Fruit fly (Drosophila melanogaster) whole organism, embryonic: ENCODE data around the gene CG11771.
A peak's percentile ranks its signal among the peaks of the same experiment; 100 is the strongest.

ENCODE experiments used
- ATbp ChIP-seq: fragments of 200-800 bp; sonication (Bioruptor generic); optimal IDR thresholded peaks from 2 replicates; lab custom pipeline; 2017; ENCODE audit warnings: missing biosample characterization, mild to moderate bottlenecking, missing genetic modification characterization, missing genetic modification reagents
- Aef1 ChIP-seq: fragments of 200-800 bp; sonication (Bioruptor generic); IDR thresholded peaks from 3 replicates; pipeline ENCODE4 v1.3.6; 2022; ENCODE audit warnings: missing biosample characterization, missing genetic modification characterization
- Asciz ChIP-seq: fragments of 200-800 bp; sonication (Bioruptor generic); optimal IDR thresholded peaks from 2 replicates; lab custom pipeline; 2017; ENCODE audit warnings: missing biosample characterization, mild to moderate bottlenecking, missing genetic modification characterization, missing genetic modification reagents
- Atf6 ChIP-seq: fragments of 200-800 bp; sonication (Bioruptor generic); IDR thresholded peaks from 2 replicates; pipeline ENCODE4 v1.3.6; 2022; ENCODE audit warnings: missing biosample characterization, missing genetic modification characterization
- Bteb2 ChIP-seq: fragments of 200-800 bp; sonication (Bioruptor generic); optimal IDR thresholded peaks from 2 replicates; lab custom pipeline; 2016; ENCODE audit warnings: missing biosample characterization, missing genetic modification characterization
- CG10209 ChIP-seq: fragments of 200-800 bp; sonication (Bioruptor generic); optimal IDR thresholded peaks from 3 replicates; lab custom pipeline; 2017; ENCODE audit warnings: missing biosample characterization, mild to moderate bottlenecking, missing genetic modification characterization, missing genetic modification reagents
- CG10431 ChIP-seq: fragments of 200-800 bp; sonication (Bioruptor generic); optimal IDR thresholded peaks from 3 replicates; lab custom pipeline; 2018; ENCODE audit warnings: missing biosample characterization, mild to moderate bottlenecking, missing genetic modification characterization
- CG10654 ChIP-seq: fragments of 200-800 bp; sonication (Bioruptor generic); optimal IDR thresholded peaks from 2 replicates; lab custom pipeline; 2016; ENCODE audit warnings: missing biosample characterization, missing genetic modification characterization
- CG10959 ChIP-seq: fragments of 200-800 bp; sonication (Bioruptor generic); IDR thresholded peaks from 2 replicates; pipeline ENCODE4 v1.3.6; 2022; ENCODE audit warnings: missing biosample characterization, missing genetic modification characterization
- CG11085 ChIP-seq: fragments of 200-800 bp; sonication (Bioruptor generic); IDR thresholded peaks from 2 replicates; pipeline ENCODE4 v1.3.6; 2022; ENCODE audit warnings: missing biosample characterization, missing genetic modification characterization
- CG11560 ChIP-seq: fragments of 200-800 bp; sonication (Bioruptor generic); IDR thresholded peaks from 3 replicates; pipeline ENCODE4 v1.3.6; 2022; ENCODE audit warnings: missing biosample characterization, missing genetic modification characterization
- CG13624 ChIP-seq: fragments of 200-800 bp; sonication (Bioruptor generic); optimal IDR thresholded peaks from 2 replicates; lab custom pipeline; 2016; ENCODE audit warnings: missing biosample characterization, missing genetic modification characterization
- CG14441 ChIP-seq: fragments of 200-800 bp; sonication (Bioruptor generic); IDR thresholded peaks from 2 replicates; pipeline ENCODE4 v1.3.6; 2022; ENCODE audit warnings: missing biosample characterization, missing genetic modification characterization
- CG16815 ChIP-seq: fragments of 200-800 bp; sonication (Bioruptor generic); optimal IDR thresholded peaks from 3 replicates; lab custom pipeline; 2017; ENCODE audit warnings: missing biosample characterization, mild to moderate bottlenecking, missing genetic modification characterization
- CG17186 ChIP-seq: fragments of 200-800 bp; sonication (Bioruptor generic); optimal IDR thresholded peaks from 3 replicates; lab custom pipeline; 2017; ENCODE audit warnings: missing biosample characterization, missing genetic modification reagents, missing genetic modification characterization
- CG34224 ChIP-seq: fragments of 200-800 bp; sonication (Bioruptor generic); IDR thresholded peaks from 3 replicates; pipeline ENCODE4 v1.3.6; 2022; ENCODE audit warnings: missing biosample characterization, missing genetic modification characterization; ENCODE audit not compliant: partially characterized antibody
- CG3726 ChIP-seq: fragments of 200-800 bp; sonication (Bioruptor generic); IDR thresholded peaks from 3 replicates; pipeline ENCODE4, ENCODE4 v1.3.6; 2022; ENCODE audit warnings: missing biosample characterization, missing genetic modification characterization
- CG3838 ChIP-seq: fragments of 200-800 bp; sonication (Bioruptor generic); optimal IDR thresholded peaks from 3 replicates; lab custom pipeline; 2016; ENCODE audit warnings: missing biosample characterization, missing genetic modification characterization
- CG4617 ChIP-seq: fragments of 200-800 bp; sonication (Bioruptor generic); optimal IDR thresholded peaks from 3 replicates; lab custom pipeline; 2016; ENCODE audit warnings: missing biosample characterization, missing genetic modification characterization, borderline replicate concordance
- CG5953 ChIP-seq: fragments of 200-800 bp; sonication (Bioruptor generic); IDR thresholded peaks from 2 replicates; pipeline ENCODE4 v1.3.6; 2022; ENCODE audit warnings: missing biosample characterization, missing genetic modification characterization
- CG6175 ChIP-seq: fragments of 200-800 bp; sonication (Bioruptor generic); IDR thresholded peaks from 3 replicates; pipeline ENCODE4 v1.3.6; 2022; ENCODE audit warnings: missing biosample characterization, missing genetic modification characterization
- CG7271 ChIP-seq: fragments of 200-800 bp; sonication (Bioruptor generic); optimal IDR thresholded peaks from 2 replicates; lab custom pipeline; 2018; ENCODE audit warnings: missing biosample characterization, mild to moderate bottlenecking, missing genetic modification characterization, moderate library complexity
- CG8089 ChIP-seq: fragments of 200-800 bp; sonication (Bioruptor generic); optimal IDR thresholded peaks from 3 replicates; lab custom pipeline; 2016; ENCODE audit warnings: missing biosample characterization, missing genetic modification characterization
- D ChIP-seq, 2 experiments: fragments of 200-800 bp in 1 of 2; fragments of >200 bp in 1 of 2; sonication (Bioruptor generic) in 1 of 2; optimal IDR thresholded peaks; 2 replicates in 1 of 2; 3 replicates in 1 of 2; lab custom pipeline; 2017; ENCODE audit warnings: mild to moderate bottlenecking in 1 of 2, missing biosample characterization in 1 of 2, missing genetic modification characterization in 1 of 2, missing genetic modification reagents in 1 of 2
- E2f2 ChIP-seq: fragments of 200-800 bp; sonication (Bioruptor generic); IDR thresholded peaks from 2 replicates; pipeline ENCODE4 v1.3.6; 2022; ENCODE audit warnings: missing biosample characterization, missing genetic modification characterization
- Lim3 ChIP-seq: fragments of 200-800 bp; sonication (Bioruptor generic); IDR thresholded peaks from 2 replicates; pipeline ENCODE4 v1.3.6; 2022; ENCODE audit warnings: missing biosample characterization, missing genetic modification characterization
- MBD-R2 ChIP-seq: fragments of 200-800 bp; sonication (Bioruptor generic); IDR thresholded peaks from 2 replicates; pipeline ENCODE4 v1.3.6; 2022; ENCODE audit warnings: missing biosample characterization, missing genetic modification characterization
- Mad ChIP-seq: fragments of 200-800 bp; sonication (Bioruptor generic); optimal IDR thresholded peaks from 2 replicates; lab custom pipeline; 2016; ENCODE audit warnings: missing biosample characterization, missing genetic modification characterization
- Mrtf ChIP-seq: fragments of 200-800 bp; sonication (Bioruptor generic); IDR thresholded peaks from 3 replicates; pipeline ENCODE4 v1.3.6; 2022; ENCODE audit warnings: missing biosample characterization, missing genetic modification characterization
- Nf-YB ChIP-seq: fragments of 200-800 bp; sonication (Bioruptor generic); optimal IDR thresholded peaks from 3 replicates; lab custom pipeline; 2019; ENCODE audit warnings: missing biosample characterization, mild to moderate bottlenecking, missing genetic modification characterization, moderate library complexity
- amos ChIP-seq: fragments of 200-800 bp; sonication (Bioruptor generic); IDR thresholded peaks from 2 replicates; pipeline ENCODE4 v1.3.6; 2022; ENCODE audit warnings: missing biosample characterization, missing genetic modification characterization; ENCODE audit not compliant: partially characterized antibody
- ash1 ChIP-seq: fragments of 200-800 bp; sonication (Bioruptor generic); optimal IDR thresholded peaks from 2 replicates; lab custom pipeline; 2018; ENCODE audit warnings: missing biosample characterization, mild to moderate bottlenecking, missing genetic modification characterization
- caup ChIP-seq: fragments of 200-800 bp; sonication (Bioruptor generic); optimal IDR thresholded peaks from 3 replicates; lab custom pipeline; 2017; ENCODE audit warnings: missing biosample characterization, mild to moderate bottlenecking, missing genetic modification characterization, moderate library complexity; ENCODE audit not compliant: severe bottlenecking
- chm ChIP-seq: fragments of 200-800 bp; sonication (Bioruptor generic); IDR thresholded peaks from 2 replicates; pipeline ENCODE4 v1.3.6; 2022; ENCODE audit warnings: missing biosample characterization, missing genetic modification characterization
- ems ChIP-seq: fragments of 200-800 bp; sonication (Bioruptor generic); optimal IDR thresholded peaks from 3 replicates; lab custom pipeline; 2016; ENCODE audit warnings: missing biosample characterization, missing genetic modification characterization
- fru ChIP-seq: fragments of >200 bp; optimal IDR thresholded peaks from 2 replicates; lab custom pipeline; 2017
- grau ChIP-seq: fragments of 200-800 bp; optimal IDR thresholded peaks from 3 replicates; lab custom pipeline; 2019; ENCODE audit warnings: missing biosample characterization, mild to moderate bottlenecking, missing genetic modification characterization, moderate library complexity
- her ChIP-seq: fragments of 200-800 bp; sonication (Bioruptor generic); optimal IDR thresholded peaks from 2 replicates; lab custom pipeline; 2016; ENCODE audit warnings: missing biosample characterization, missing genetic modification characterization
- ken ChIP-seq: fragments of 200-800 bp; sonication (Bioruptor generic); IDR thresholded peaks from 3 replicates; pipeline ENCODE4 v1.3.6; 2022; ENCODE audit warnings: missing biosample characterization, missing genetic modification characterization
- lmd ChIP-seq: fragments of 200-800 bp; sonication (Bioruptor generic); IDR thresholded peaks from 2 replicates; pipeline ENCODE4 v1.3.6; 2022; ENCODE audit warnings: missing biosample characterization, missing genetic modification characterization
- nerfin-2 ChIP-seq: fragments of 200-800 bp; sonication (Bioruptor generic); IDR thresholded peaks from 2 replicates; pipeline ENCODE4 v1.3.6; 2022; ENCODE audit warnings: missing biosample characterization, missing genetic modification characterization; ENCODE audit not compliant: partially characterized antibody
- p53 ChIP-seq: fragments of 200-800 bp; sonication (Bioruptor generic); optimal IDR thresholded peaks from 2 replicates; lab custom pipeline; 2016; ENCODE audit warnings: missing biosample characterization, missing genetic modification characterization
- pzg ChIP-seq: fragments of 200-800 bp; sonication (Bioruptor generic); optimal IDR thresholded peaks from 3 replicates; lab custom pipeline; 2018; ENCODE audit warnings: missing biosample characterization, mild to moderate bottlenecking, missing genetic modification characterization, moderate library complexity
- slp2 ChIP-seq: fragments of 200-800 bp; sonication (Bioruptor generic); optimal IDR thresholded peaks from 2 replicates; lab custom pipeline; 2016; ENCODE audit warnings: missing biosample characterization, missing genetic modification characterization
- ssp ChIP-seq: fragments of 200-800 bp; sonication (Bioruptor generic); IDR thresholded peaks from 2 replicates; pipeline ENCODE4 v1.3.6; 2022; ENCODE audit warnings: missing biosample characterization, missing genetic modification characterization
- tio ChIP-seq: fragments of 200-800 bp; sonication (Bioruptor generic); optimal IDR thresholded peaks from 2 replicates; lab custom pipeline; 2017; ENCODE audit warnings: missing biosample characterization, missing genetic modification characterization, inconsistent platforms
- unpg ChIP-seq: fragments of 200-800 bp; sonication (Bioruptor generic); optimal IDR thresholded peaks from 3 replicates; lab custom pipeline; 2018; ENCODE audit warnings: missing biosample characterization, mild to moderate bottlenecking, missing genetic modification characterization, moderate library complexity
- wdn ChIP-seq: fragments of 200-800 bp; sonication (Bioruptor generic); IDR thresholded peaks from 2 replicates; pipeline ENCODE4 v1.3.6; 2022; ENCODE audit warnings: missing biosample characterization, missing genetic modification characterization
- zfh1 ChIP-seq: fragments of 200-800 bp; sonication (Bioruptor generic); IDR thresholded peaks from 3 replicates; pipeline ENCODE4 v1.3.6; 2022; ENCODE audit warnings: missing biosample characterization, missing genetic modification characterization

CG11771 gene

DNA sequence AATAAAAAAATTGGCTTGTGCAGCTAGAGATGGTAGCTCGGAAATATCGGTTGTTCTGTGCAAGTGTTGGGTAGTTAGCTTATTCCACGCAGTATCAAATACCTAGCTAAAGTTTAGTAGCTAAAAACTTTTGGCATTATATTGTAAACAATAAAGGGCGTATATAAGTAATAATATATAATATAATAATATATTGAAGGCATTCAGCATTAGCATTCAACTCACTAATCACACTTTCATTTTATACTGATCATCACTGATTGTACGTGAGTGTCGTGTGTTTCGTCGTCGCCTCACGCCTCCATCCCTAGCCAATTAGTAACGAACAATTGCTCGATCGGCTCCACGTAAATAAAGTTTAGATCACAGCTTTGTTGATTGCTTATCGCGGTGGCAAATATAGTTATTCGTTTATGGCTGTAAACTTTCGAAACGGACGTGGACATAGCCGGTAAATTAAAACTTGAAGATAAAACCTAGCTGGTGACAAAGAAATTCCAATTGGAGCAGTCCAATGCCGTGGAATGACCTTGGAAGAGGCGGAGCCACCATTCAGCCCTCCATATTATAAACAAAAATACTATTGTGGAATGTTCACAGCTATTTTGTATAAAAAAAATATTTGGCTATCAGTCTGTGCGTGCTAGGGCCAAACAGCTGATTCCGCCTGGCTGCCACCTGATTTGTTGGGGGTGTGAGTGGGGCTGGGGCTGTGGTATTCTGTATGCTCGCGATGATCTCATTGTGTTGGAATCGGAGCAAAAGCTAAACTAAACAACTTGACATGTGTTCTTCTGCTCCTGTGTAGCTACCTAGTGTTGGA, 13.8 kb upstream of the CG11771 start, which contains the start of the genes PIG-S, sud1 and CG11168 (continued):
- TF ChIP-seq zfh1 (GFP tag; lab: Robert Waterston, UW) (peak; percentile 61; the same call in 2 of the 3 replicates), Mrtf (GFP tag; lab: Robert Waterston, UW) (no peak), ATbp (peak; percentile 28), Asciz (no peak), CG5953 (GFP tag; lab: Robert Waterston, UW) (no peak), CG17186 (GFP tag; lab: Kevin White, UChicago) (no peak), CG11085 (GFP tag; lab: Robert Waterston, UW) (no peak), slp2 (GFP tag; lab: Kevin White, UChicago) (no peak), CG10959 (GFP tag; lab: Robert Waterston, UW) (peak; percentile 68), tio (GFP tag; lab: Kevin White, UChicago) (no peak), CG10431 (GFP tag; lab: Kevin White, UChicago) (no peak), nerfin-2 (GFP tag; lab: Robert Waterston, UW) (peak; percentile 81), D (optimal IDR thresholded peaks at IDR 0.05; lab: Kevin White, UChicago) (no peak), D (GFP tag; optimal IDR thresholded peaks at IDR 0.05; lab: Kevin White, UChicago) (peak; percentile 19), ems (GFP tag; lab: Kevin White, UChicago) (no peak), ken (GFP tag; lab: Robert Waterston, UW) (peak; percentile 66; the same call in 2 of the 3 replicates), CG4617 (peak; percentile 53), MBD-R2 (peak; percentile 85), CG10654 (GFP tag; lab: Kevin White, UChicago) (peak; percentile 49), ash1 (no peak), CG13624 (no peak), CG3726 (peak; percentile 32; the same call in 1 of the 3 replicates), Lim3 (no peak), chm (GFP tag; lab: Robert Waterston, UW) (no peak), her (GFP tag; lab: Kevin White, UChicago) (no peak), wdn (0 out of 2 replicates have a peak, but pooled peaks have one; percentile 10), CG8089 (GFP tag; lab: Kevin White, UChicago) (no peak), ssp (GFP tag; lab: Robert Waterston, UW) (peak; percentile 54; the same call in 1 of the 2 replicates), caup (GFP tag; lab: Kevin White, UChicago) (peak; percentile 50), CG7271 (tag; lab: Kevin White, UChicago) (no peak), CG16815 (GFP tag; lab: Kevin White, UChicago) (peak; percentile 54), p53 (GFP tag; lab: Kevin White, UChicago) (no peak), amos (GFP tag; lab: Robert Waterston, UW) (peak; percentile 82), lmd (GFP tag; lab: Robert Waterston, UW) (peak; percentile 80), CG10209 (no peak), E2f2 (GFP tag; lab: Robert Waterston, UW) (peak; percentile 26; the same call in 1 of the 2 replicates), CG34224 (GFP tag; lab: Robert Waterston, UW) (peak; percentile 93), Aef1 (GFP tag; lab: Robert Waterston, UW) (peak; percentile 68), Nf-YB (peak; percentile 18), CG3838 (GFP tag; lab: Kevin White, UChicago) (peak; percentile 18), CG11560 (no peak), pzg (GFP tag; lab: Kevin White, UChicago) (peak; percentile 56), CG6175 (GFP tag; lab: Robert Waterston, UW) (no peak), Bteb2 (no peak), Mad (no peak), grau (tag; lab: Kevin White, UChicago) (peak; percentile 75), fru (lab: Kevin White, UChicago) (no peak), CG14441 (peak; percentile 63), Atf6 (GFP tag; lab: Robert Waterston, UW) (peak; percentile 35; the same call in 1 of the 2 replicates), unpg (GFP tag; lab: Kevin White, UChicago) (peak; percentile 68)
